Fruit fly (Drosophila melanogaster): ENCODE data around the gene rdgA.
A peak's percentile ranks its signal among the peaks of the same experiment; 100 is the strongest.

The rdgA gene

DNA sequence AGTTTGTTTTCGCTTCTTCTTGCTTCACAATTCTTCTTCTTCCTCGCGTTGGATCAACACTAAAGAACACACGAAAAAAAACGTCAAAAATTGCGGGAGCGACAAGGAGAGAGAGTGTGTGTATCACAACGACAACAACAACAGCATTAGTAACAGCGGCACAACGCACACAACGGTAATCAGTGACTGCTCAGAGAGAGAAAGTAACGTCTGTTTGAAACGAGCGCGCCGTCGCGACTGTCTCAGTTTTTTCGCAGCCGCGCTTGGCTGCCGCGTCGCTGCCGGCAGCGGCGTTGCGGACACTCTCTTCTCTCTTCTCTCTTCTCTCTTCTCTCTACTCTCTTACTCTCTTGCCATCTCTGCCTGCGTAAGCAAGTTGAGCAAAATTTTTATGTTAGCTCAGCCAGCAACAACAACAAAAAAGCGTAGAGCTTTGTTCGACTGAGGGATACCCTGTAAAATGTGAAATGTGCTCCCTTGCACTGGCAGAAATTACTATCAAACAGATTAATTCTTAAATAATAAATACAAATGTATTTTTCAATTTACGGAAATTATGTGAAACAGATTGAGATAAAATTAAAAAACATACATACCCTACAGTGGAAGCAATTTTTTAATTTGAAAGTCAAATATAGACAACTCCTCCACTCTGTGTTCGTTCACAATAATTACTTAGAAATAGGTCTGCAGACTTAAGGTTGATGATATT is 15.1 kb upstream of the rdgA start (continued):
- TF ChIP-seq CG6791 (GFP tag; IDR thresholded peaks at IDR 0.05; ENCODE audit: partially characterized antibody): 0 out of 3 replicates have a peak, but pooled peaks have one; percentile 41
- no peak; the same call in 1 of the 2 replicates for TF ChIP-seq amos (GFP tag; IDR thresholded peaks at IDR 0.05; ENCODE audit: partially characterized antibody)
- TF ChIP-seq gcm (GFP tag; optimal IDR thresholded peaks at IDR 0.05): peak; percentile 44
- peak; percentile 67 for TF ChIP-seq Fer3 (tag; optimal IDR thresholded peaks at IDR 0.05)
- TF ChIP-seq emc (GFP tag; optimal IDR thresholded peaks at IDR 0.05): no peak
- no peak for TF ChIP-seq aop (GFP tag; IDR thresholded peaks at IDR 0.05)
- peak; percentile 44 for TF ChIP-seq kah (GFP tag; optimal IDR thresholded peaks at IDR 0.05)
- TF ChIP-seq Dp (GFP tag; optimal IDR thresholded peaks at IDR 0.05): no peak
- TF ChIP-seq sob (GFP tag; IDR thresholded peaks at IDR 0.05): peak; percentile 76
- peak; percentile 52; the same call in 2 of the 3 replicates for TF ChIP-seq croc (GFP tag; conservative IDR thresholded peaks at IDR 0.05)
- peak; percentile 33; the same call in 1 of the 3 replicates for TF ChIP-seq Opbp (GFP tag; IDR thresholded peaks at IDR 0.05; ENCODE audit: partially characterized antibody)
- TF ChIP-seq CG3838 (GFP tag; optimal IDR thresholded peaks at IDR 0.05): no peak
- TF ChIP-seq CG7928 (GFP tag; optimal IDR thresholded peaks at IDR 0.05): no peak
- no peak for TF ChIP-seq CG9876 (GFP tag; optimal IDR thresholded peaks at IDR 0.05)
- no peak for TF ChIP-seq BEAF-32 (GFP tag; optimal IDR thresholded peaks at IDR 0.05)
- TF ChIP-seq CG2199 (GFP tag; IDR thresholded peaks at IDR 0.05): no peak
- TF ChIP-seq CG16813 (GFP tag; IDR thresholded peaks at IDR 0.05; ENCODE audit: partially characterized antibody): no peak
- TF ChIP-seq Taf1 (GFP tag; IDR thresholded peaks at IDR 0.05): no peak
- peak; percentile 57 for TF ChIP-seq CG10209 (GFP tag; optimal IDR thresholded peaks at IDR 0.05)
- peak; percentile 27 for TF ChIP-seq Camta (GFP tag; optimal IDR thresholded peaks at IDR 0.05)
- peak; percentile 73 for TF ChIP-seq CG8924 (tag; optimal IDR thresholded peaks at IDR 0.05)
- TF ChIP-seq Ets65A (GFP tag): no peak
- TF ChIP-seq exex (tag; optimal IDR thresholded peaks at IDR 0.05): no peak
- 0 out of 2 replicates have a peak, but pooled peaks have one; percentile 38 for TF ChIP-seq bowl (GFP tag; IDR thresholded peaks at IDR 0.05)
- TF ChIP-seq Lpt (GFP tag; optimal IDR thresholded peaks at IDR 0.05): no peak
- peak; percentile 67 for TF ChIP-seq CG13424 (tag; optimal IDR thresholded peaks at IDR 0.05)
- TF ChIP-seq CG13624 (GFP tag; optimal IDR thresholded peaks at IDR 0.05): peak; percentile 38
- TF ChIP-seq al (GFP tag; IDR thresholded peaks at IDR 0.05): peak; percentile 71
- TF ChIP-seq Hsf (GFP tag; optimal IDR thresholded peaks at IDR 0.05): peak; percentile 63
- TF ChIP-seq Asciz (GFP tag; optimal IDR thresholded peaks at IDR 0.05): peak; percentile 66
- TF ChIP-seq Neu2 (GFP tag; optimal IDR thresholded peaks at IDR 0.05; ENCODE audit: borderline replicate concordance): peak; percentile 55
- no peak for TF ChIP-seq prd (optimal IDR thresholded peaks at IDR 0.05)
- TF ChIP-seq prd (GFP tag; IDR thresholded peaks at IDR 0.05): peak; percentile 71
- TF ChIP-seq ERR (GFP tag; optimal IDR thresholded peaks at IDR 0.05): peak; percentile 31
- peak; percentile 63 for TF ChIP-seq tgo (GFP tag; IDR thresholded peaks at IDR 0.05)
- TF ChIP-seq Dbx (GFP tag; IDR thresholded peaks at IDR 0.05): no peak
- TF ChIP-seq wor (GFP tag; IDR thresholded peaks at IDR 0.05): peak; percentile 73
- no peak for TF ChIP-seq slou (GFP tag; optimal IDR thresholded peaks at IDR 0.05)
- no peak for TF ChIP-seq CG16779 (GFP tag; IDR thresholded peaks at IDR 0.05)
- peak; percentile 11 for TF ChIP-seq CG12299 (tag; optimal IDR thresholded peaks at IDR 0.05)
- TF ChIP-seq ash1 (GFP tag; optimal IDR thresholded peaks at IDR 0.05): no peak
- TF ChIP-seq Hmr (GFP tag; optimal IDR thresholded peaks at IDR 0.05): peak; percentile 69
- peak; percentile 55 for TF ChIP-seq CG3281 (GFP tag; optimal IDR thresholded peaks at IDR 0.05)
- TF ChIP-seq fd102C (GFP tag; optimal IDR thresholded peaks at IDR 0.05): no peak
- TF ChIP-seq Nf-YA (GFP tag; IDR thresholded peaks at IDR 0.05): peak; percentile 52
- TF ChIP-seq bab2 (GFP tag; optimal IDR thresholded peaks at IDR 0.05): peak; percentile 55
- TF ChIP-seq trem (tag; optimal IDR thresholded peaks at IDR 0.05): peak; percentile 46
- peak; percentile 28 for TF ChIP-seq jing (GFP tag; optimal IDR thresholded peaks at IDR 0.05)
- TF ChIP-seq CG14965 (GFP tag; optimal IDR thresholded peaks at IDR 0.05; ENCODE audit: borderline replicate concordance): no peak
- TF ChIP-seq CG43689 (GFP tag; IDR thresholded peaks at IDR 0.05): peak; percentile 57

Data from whole organism, embryonic.